Worm (Caenorhabditis elegans): ENCODE data around the gene mrps-9.

DNA sequence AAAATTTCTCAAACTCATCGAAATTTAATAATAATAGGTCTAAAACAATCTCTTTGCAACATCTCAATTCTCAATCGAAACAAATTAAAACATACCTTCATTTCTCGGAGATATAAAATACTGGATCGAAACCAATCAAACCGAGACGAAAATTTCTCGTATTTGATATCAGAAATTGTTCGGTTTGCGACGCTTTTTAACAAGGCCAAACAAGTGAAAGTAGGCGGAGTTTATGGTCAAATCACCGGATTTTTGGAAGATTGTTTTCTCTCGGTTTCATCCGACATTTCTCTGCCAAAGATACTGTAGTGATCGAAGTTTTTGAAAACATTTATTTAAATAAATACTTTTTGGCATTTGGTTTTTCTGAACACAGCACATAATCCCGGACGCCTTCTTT is 30.5 kb upstream of the mrps-9 start, which contains the start of gene C02F5.14:
- TF ChIP-seq lin-13 (GFP tag; optimal IDR thresholded peaks at IDR 0.05) (no peak), skn-1 (tag; optimal IDR thresholded peaks at IDR 0.05) (no peak), nhr-237 (tag; optimal IDR thresholded peaks at IDR 0.05) (no peak), unc-39 (tag; optimal IDR thresholded peaks at IDR 0.05) (no peak), nhr-11 (tag; optimal IDR thresholded peaks at IDR 0.05) (no peak), ztf-11 (tag; optimal IDR thresholded peaks at IDR 0.05) (no peak), fos-1 (tag; optimal IDR thresholded peaks at IDR 0.05) (no peak)
